Fruit fly (Drosophila melanogaster): Measurements from ENCODE around the gene CG46399.

The CG46399 gene

dm6 chrX:14839739-14840347, 19.2 kb upstream of the CG46399 start (continued):
- peak; percentile 51 for TF ChIP-seq ranshi (GFP tag; IDR thresholded peaks at IDR 0.05)
- no peak for TF ChIP-seq D (optimal IDR thresholded peaks at IDR 0.05)
- TF ChIP-seq D (GFP tag; optimal IDR thresholded peaks at IDR 0.05): peak; percentile 31
- TF ChIP-seq CG12219 (GFP tag; optimal IDR thresholded peaks at IDR 0.05): peak; percentile 4
- no peak for TF ChIP-seq slp2 (GFP tag; optimal IDR thresholded peaks at IDR 0.05)
- TF ChIP-seq CG13287 (GFP tag; IDR thresholded peaks at IDR 0.05; ENCODE audit: partially characterized antibody): no peak
- no peak for TF ChIP-seq mld (GFP tag; IDR thresholded peaks at IDR 0.05; ENCODE audit: partially characterized antibody)
- no peak for TF ChIP-seq Dad (GFP tag; optimal IDR thresholded peaks at IDR 0.05)
- no peak for TF ChIP-seq Dref (GFP tag; IDR thresholded peaks at IDR 0.05)
- no peak for TF ChIP-seq Mes4 (GFP tag; optimal IDR thresholded peaks at IDR 0.05)
- peak; percentile 88 for TF ChIP-seq sd (tag; optimal IDR thresholded peaks at IDR 0.05)
- no peak for TF ChIP-seq CG15696 (tag; optimal IDR thresholded peaks at IDR 0.05)
- TF ChIP-seq Doc3 (GFP tag; IDR thresholded peaks at IDR 0.05; ENCODE audit: partially characterized antibody): no peak
- no peak for TF ChIP-seq sens-2 (GFP tag; IDR thresholded peaks at IDR 0.05)
- peak; percentile 67 for TF ChIP-seq row (GFP tag; IDR thresholded peaks at IDR 0.05)
- TF ChIP-seq CG17186 (GFP tag; optimal IDR thresholded peaks at IDR 0.05): no peak
- TF ChIP-seq zfh2 (GFP tag; optimal IDR thresholded peaks at IDR 0.05): peak; percentile 70
- no peak for TF ChIP-seq B-H1 (GFP tag; IDR thresholded peaks at IDR 0.05)
- peak; percentile 40; the same call in 1 of the 2 replicates for TF ChIP-seq Ptx1 (GFP tag; IDR thresholded peaks at IDR 0.05)
- TF ChIP-seq Ravus (GFP tag; IDR thresholded peaks at IDR 0.05): no peak
- peak; percentile 3 for TF ChIP-seq CG4617 (GFP tag; optimal IDR thresholded peaks at IDR 0.05; ENCODE audit: borderline replicate concordance)
- peak; percentile 71 for TF ChIP-seq sens (GFP tag)
- TF ChIP-seq CG15011 (GFP tag; optimal IDR thresholded peaks at IDR 0.05): no peak
- TF ChIP-seq sqz (GFP tag; optimal IDR thresholded peaks at IDR 0.05): no peak
- no peak for TF ChIP-seq Ssrp (tag; optimal IDR thresholded peaks at IDR 0.05)
- 0 out of 3 replicates have a peak, but pooled peaks have one; percentile 26 for TF ChIP-seq so (GFP tag; IDR thresholded peaks at IDR 0.05)
- TF ChIP-seq Max (GFP tag; optimal IDR thresholded peaks at IDR 0.05): no peak
- no peak for TF ChIP-seq CG7963 (GFP tag; IDR thresholded peaks at IDR 0.05; ENCODE audit: partially characterized antibody)
- TF ChIP-seq NC2β (GFP tag; optimal IDR thresholded peaks at IDR 0.05): no peak
- peak; percentile 2 for TF ChIP-seq CG12659 (GFP tag; optimal IDR thresholded peaks at IDR 0.05)
- TF ChIP-seq CG1792 (GFP tag; optimal IDR thresholded peaks at IDR 0.05): no peak
- peak; percentile 30 for TF ChIP-seq maf-S (GFP tag; optimal IDR thresholded peaks at IDR 0.05)
- TF ChIP-seq kah (GFP tag; optimal IDR thresholded peaks at IDR 0.05): no peak
- no peak for TF ChIP-seq cas (GFP tag; IDR thresholded peaks at IDR 0.05)
- no peak for TF ChIP-seq CG7987 (GFP tag; optimal IDR thresholded peaks at IDR 0.05)
- TF ChIP-seq mirr (GFP tag; optimal IDR thresholded peaks at IDR 0.05): peak; percentile 26
- TF ChIP-seq zfh1 (GFP tag; IDR thresholded peaks at IDR 0.05): peak; percentile 59; the same call in 1 of the 3 replicates
- no peak for TF ChIP-seq Asciz (GFP tag; optimal IDR thresholded peaks at IDR 0.05)
- TF ChIP-seq slbo (GFP tag; IDR thresholded peaks at IDR 0.05): peak; percentile 79
- no peak for TF ChIP-seq luna (GFP tag; optimal IDR thresholded peaks at IDR 0.05)
- TF ChIP-seq her (GFP tag; optimal IDR thresholded peaks at IDR 0.05): peak; percentile 71
- peak; percentile 40 for TF ChIP-seq Side (GFP tag; optimal IDR thresholded peaks at IDR 0.05)
- TF ChIP-seq CG9727 (GFP tag; optimal IDR thresholded peaks at IDR 0.05): peak; percentile 42
- TF ChIP-seq CG14667 (GFP tag; IDR thresholded peaks at IDR 0.05): peak; percentile 41; the same call in 1 of the 2 replicates
- peak; percentile 26 for TF ChIP-seq oc (tag; optimal IDR thresholded peaks at IDR 0.05)
- no peak for TF ChIP-seq pita (GFP tag; optimal IDR thresholded peaks at IDR 0.05)
- TF ChIP-seq Bdp1 (GFP tag; optimal IDR thresholded peaks at IDR 0.05): peak; percentile 30
- TF ChIP-seq pfk (GFP tag; optimal IDR thresholded peaks at IDR 0.05): no peak
- no peak for TF ChIP-seq tll (GFP tag; optimal IDR thresholded peaks at IDR 0.05)
- TF ChIP-seq TFAM (GFP tag; optimal IDR thresholded peaks at IDR 0.05): no peak
